Worm (Caenorhabditis elegans): ENCODE data around the gene AH6.3.
A peak's percentile ranks its signal among the peaks of the same experiment; 100 is the strongest.

The AH6.3 gene

ce11 chrII:9518781-9519180 lies at the start of gene AH6.3, which contains the start of gene sfxn-1.1:
Gene AH6.3, plus strand, starts transcription at chrII:9519055.
Gene sfxn-1.1, minus strand, starts transcription at chrII:9518881.
- no peak for TF ChIP-seq W03F9.2 (tag; optimal IDR thresholded peaks at IDR 0.05)
- no peak for TF ChIP-seq him-1 (tag; optimal IDR thresholded peaks at IDR 0.05)
- TF ChIP-seq dao-5 (tag; optimal IDR thresholded peaks at IDR 0.05), result no peak

ce11 chrII:9470027-9470426 lies 48.8 kb upstream of the AH6.3 start, which contains the start of gene T19H5.6:
Gene T19H5.6, minus strand, starts transcription at chrII:9470221.
- no peak for TF ChIP-seq dao-5 (tag; optimal IDR thresholded peaks at IDR 0.05)
- TF ChIP-seq W03F9.2 (tag; optimal IDR thresholded peaks at IDR 0.05), result no peak
- no peak for TF ChIP-seq him-1 (tag; optimal IDR thresholded peaks at IDR 0.05)

- TF ChIP-seq W03F9.2 (tag; optimal IDR thresholded peaks at IDR 0.05) (no peak), him-1 (tag; optimal IDR thresholded peaks at IDR 0.05) (no peak), dao-5 (tag; optimal IDR thresholded peaks at IDR 0.05) (no peak)
These were observed 44.3 kb upstream of the AH6.3 start, which contains the start of the genes chil-25 and chil-26 for ce11 chrII:9474367-9475105. Gene chil-25, minus strand, starts transcription at chrII:9474467. Gene chil-26, plus strand, starts transcription at chrII:9475055.

ce11 chrII:9477567-9477966 lies 41.3 kb upstream of the AH6.3 start, which contains the start of gene chil-27:
Gene chil-27, plus strand, starts transcription at chrII:9477867.
- no peak for TF ChIP-seq W03F9.2 (tag; optimal IDR thresholded peaks at IDR 0.05)

ce11 chrII:9480006-9480405 lies 38.8 kb upstream of the AH6.3 start, which contains the start of gene T19H5.7:
Gene T19H5.7, minus strand, starts transcription at chrII:9480106.
- TF ChIP-seq him-1 (tag; optimal IDR thresholded peaks at IDR 0.05), result no peak
- TF ChIP-seq W03F9.2 (tag; optimal IDR thresholded peaks at IDR 0.05), result no peak
- no peak for TF ChIP-seq dao-5 (tag; optimal IDR thresholded peaks at IDR 0.05)

- no peak for TF ChIP-seq W03F9.2 (tag; optimal IDR thresholded peaks at IDR 0.05)
- TF ChIP-seq him-1 (tag; optimal IDR thresholded peaks at IDR 0.05), result no peak
- no peak for TF ChIP-seq dao-5 (tag; optimal IDR thresholded peaks at IDR 0.05)
These were observed 37.4 kb upstream of the AH6.3 start for ce11 chrII:9481427-9481826.

- TF ChIP-seq dao-5 (tag; optimal IDR thresholded peaks at IDR 0.05), result no peak
- no peak for TF ChIP-seq him-1 (tag; optimal IDR thresholded peaks at IDR 0.05)
- no peak for TF ChIP-seq W03F9.2 (tag; optimal IDR thresholded peaks at IDR 0.05)
These were observed 36.3 kb upstream of the AH6.3 start for ce11 chrII:9482529-9482928.

- no peak for TF ChIP-seq him-1 (tag; optimal IDR thresholded peaks at IDR 0.05)
- no peak for TF ChIP-seq W03F9.2 (tag; optimal IDR thresholded peaks at IDR 0.05)
- no peak for TF ChIP-seq dao-5 (tag; optimal IDR thresholded peaks at IDR 0.05)
These were observed 35.5 kb upstream of the AH6.3 start for ce11 chrII:9483342-9483741.

- TF ChIP-seq W03F9.2 (tag; optimal IDR thresholded peaks at IDR 0.05) (no peak), dao-5 (tag; optimal IDR thresholded peaks at IDR 0.05) (no peak), him-1 (tag; optimal IDR thresholded peaks at IDR 0.05) (no peak)
These were observed 33.6 kb upstream of the AH6.3 start for ce11 chrII:9485081-9485730.

- TF ChIP-seq him-1 (tag; optimal IDR thresholded peaks at IDR 0.05) (no peak), W03F9.2 (tag; optimal IDR thresholded peaks at IDR 0.05) (peak; percentile 31)
These were observed 31.4 kb upstream of the AH6.3 start, which contains the start of gene T19H5.4 for ce11 chrII:9487337-9487950. Gene T19H5.4, minus strand, starts transcription at chrII:9487387.

ce11 chrII:9489922-9490321 lies 28.9 kb upstream of the AH6.3 start:
- TF ChIP-seq him-1 (tag; optimal IDR thresholded peaks at IDR 0.05) (no peak), dao-5 (tag; optimal IDR thresholded peaks at IDR 0.05) (no peak), W03F9.2 (tag; optimal IDR thresholded peaks at IDR 0.05) (no peak)

- no peak for TF ChIP-seq dao-5 (tag; optimal IDR thresholded peaks at IDR 0.05)
- TF ChIP-seq W03F9.2 (tag; optimal IDR thresholded peaks at IDR 0.05), result no peak
- no peak for TF ChIP-seq him-1 (tag; optimal IDR thresholded peaks at IDR 0.05)
These were observed 28.3 kb upstream of the AH6.3 start for ce11 chrII:9490589-9490988.

- TF ChIP-seq W03F9.2 (tag; optimal IDR thresholded peaks at IDR 0.05) (no peak), dao-5 (tag; optimal IDR thresholded peaks at IDR 0.05) (no peak)
These were observed 27.8 kb upstream of the AH6.3 start for ce11 chrII:9491045-9491444.

All from whole organism, L4/young adult.